Worm (Caenorhabditis elegans) whole organism, L4 larva: ENCODE measurements around the gene tbc-17.

Experiments
- egl-27 ChIP-seq: sonication (generic microtip); optimal IDR thresholded peaks from 3 replicates; lab custom pipeline; 2017; ENCODE audit warnings: missing biosample characterization, missing genetic modification reagents, missing genetic modification characterization
- jun-1 ChIP-seq: fragments of 150-350 bp; optimal IDR thresholded peaks from 2 replicates; lab custom pipeline; 2014; ENCODE audit warnings: missing biosample characterization, missing genetic modification reagents, missing genetic modification characterization
- lin-29 ChIP-seq: fragments of 200-800 bp; sonication (Bioruptor generic); IDR thresholded peaks from 2 replicates; pipeline ENCODE4 v1.3.6; 2022; ENCODE audit warnings: missing genetic modification reagents, missing genetic modification characterization, missing compliant biosample characterization

ce11 chrII:12669342-12669741 lies 24.9 kb upstream of the tbc-17 start:
- TF ChIP-seq egl-27 (tag; lab: Kevin White, UChicago), result no peak
- TF ChIP-seq jun-1, result no peak
- no peak for TF ChIP-seq lin-29 (GFP tag; lab: Robert Waterston, UW)
